Worm (Caenorhabditis elegans) whole organism, L1 larva: Measurements from ENCODE around the gene fbxa-166.

Experiments used
- ama-1 ChIP-seq: fragments of 150-350 bp; optimal IDR thresholded peaks from 2 replicates; lab custom pipeline; 2014
- fos-1 ChIP-seq: fragments of 150-350 bp; optimal IDR thresholded peaks from 2 replicates; lab custom pipeline; 2014; ENCODE audit warnings: missing biosample characterization, missing genetic modification characterization
- nhr-71 ChIP-seq: sonication (generic microtip); optimal IDR thresholded peaks from 2 replicates; lab custom pipeline; 2016; ENCODE audit warnings: mild to moderate bottlenecking, missing genetic modification characterization, moderate library complexity, missing compliant biosample characterization
- sptf-1 ChIP-seq: fragments of 150-350 bp; optimal IDR thresholded peaks from 2 replicates; lab custom pipeline; 2014; ENCODE audit warnings: missing biosample characterization, missing genetic modification characterization
- unc-62 ChIP-seq: fragments of 150-350 bp; optimal IDR thresholded peaks from 2 replicates; lab custom pipeline; 2014; ENCODE audit warnings: missing biosample characterization, missing genetic modification reagents, missing genetic modification characterization

DNA sequence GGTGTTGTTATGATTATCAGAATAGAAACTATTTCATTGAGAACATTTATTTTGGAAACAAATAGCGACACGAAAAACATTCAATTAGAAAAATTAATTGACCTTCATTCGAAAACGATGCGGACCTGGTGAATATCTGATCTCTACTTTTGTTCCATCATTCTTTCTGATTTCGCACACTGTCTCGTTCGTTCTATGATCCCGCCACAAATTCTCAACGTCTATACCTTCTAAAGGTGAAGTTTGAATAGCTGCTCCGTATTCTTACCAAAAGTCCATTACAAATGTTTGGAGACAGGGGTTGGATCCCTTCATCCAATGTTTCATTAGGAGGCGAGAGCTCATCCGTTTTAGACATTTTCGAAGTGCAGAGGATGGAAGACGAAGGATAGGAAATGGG is 33.0 kb upstream of the fbxa-166 start, which contains the start of gene fbxb-16:
- no peak for TF ChIP-seq nhr-71 (tag; lab: Kevin White, UChicago)
- no peak for TF ChIP-seq sptf-1 (tag; lab: Kevin White, UChicago)
- no peak for TF ChIP-seq unc-62 (GFP tag; lab: Kevin White, UChicago)
- TF ChIP-seq ama-1: no peak
- no peak for TF ChIP-seq fos-1 (tag; lab: Kevin White, UChicago)
